Fruit fly (Drosophila melanogaster): Measurements from ENCODE around the gene Ugt36F1.

The Ugt36F1 gene

DNA sequence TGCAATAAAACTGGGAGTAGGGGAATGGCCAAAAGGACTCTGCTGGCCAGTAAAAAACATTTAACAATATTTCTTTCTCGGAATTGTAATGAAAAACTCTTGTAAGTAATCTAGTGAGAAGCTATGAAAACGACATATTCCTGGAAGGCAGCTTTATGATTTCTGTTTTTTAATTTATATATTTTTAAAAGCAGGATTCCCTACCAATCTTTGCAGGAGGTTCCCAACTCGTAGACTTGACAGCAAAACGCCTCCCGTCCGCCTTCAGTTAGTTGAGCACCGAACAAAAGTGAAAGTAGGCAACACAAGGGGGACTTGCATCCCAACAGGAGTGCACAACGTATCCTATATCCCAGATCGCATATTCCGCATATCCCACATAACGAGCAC lies 13.9 kb upstream of the Ugt36F1 start, which contains the start of gene CG43814:
TSS of gene CG43814 (minus strand) at position 101 of the 390 bp plus-strand sequence.
- TF ChIP-seq cic (GFP tag; optimal IDR thresholded peaks at IDR 0.05) (no peak), Crg-1 (GFP tag; optimal IDR thresholded peaks at IDR 0.05) (no peak), CG11617 (GFP tag; optimal IDR thresholded peaks at IDR 0.05) (no peak), Mnt (GFP tag; optimal IDR thresholded peaks at IDR 0.05) (no peak), CG7045 (GFP tag; optimal IDR thresholded peaks at IDR 0.05) (no peak), toe (GFP tag; optimal IDR thresholded peaks at IDR 0.05) (no peak), pad (GFP tag; optimal IDR thresholded peaks at IDR 0.05) (no peak), bab1 (GFP tag; optimal IDR thresholded peaks at IDR 0.05) (no peak), CG14711 (tag; optimal IDR thresholded peaks at IDR 0.05) (no peak), ovo (GFP tag; optimal IDR thresholded peaks at IDR 0.05) (no peak), CG5204 (GFP tag; optimal IDR thresholded peaks at IDR 0.05) (no peak), CG7101 (tag; optimal IDR thresholded peaks at IDR 0.05) (no peak), CG1620 (GFP tag; optimal IDR thresholded peaks at IDR 0.05) (no peak), tj (GFP tag; optimal IDR thresholded peaks at IDR 0.05) (no peak), cnc (optimal IDR thresholded peaks at IDR 0.05) (no peak), Hr96 (GFP tag; optimal IDR thresholded peaks at IDR 0.05) (no peak), CG12768 (GFP tag; optimal IDR thresholded peaks at IDR 0.05) (no peak)

DNA sequence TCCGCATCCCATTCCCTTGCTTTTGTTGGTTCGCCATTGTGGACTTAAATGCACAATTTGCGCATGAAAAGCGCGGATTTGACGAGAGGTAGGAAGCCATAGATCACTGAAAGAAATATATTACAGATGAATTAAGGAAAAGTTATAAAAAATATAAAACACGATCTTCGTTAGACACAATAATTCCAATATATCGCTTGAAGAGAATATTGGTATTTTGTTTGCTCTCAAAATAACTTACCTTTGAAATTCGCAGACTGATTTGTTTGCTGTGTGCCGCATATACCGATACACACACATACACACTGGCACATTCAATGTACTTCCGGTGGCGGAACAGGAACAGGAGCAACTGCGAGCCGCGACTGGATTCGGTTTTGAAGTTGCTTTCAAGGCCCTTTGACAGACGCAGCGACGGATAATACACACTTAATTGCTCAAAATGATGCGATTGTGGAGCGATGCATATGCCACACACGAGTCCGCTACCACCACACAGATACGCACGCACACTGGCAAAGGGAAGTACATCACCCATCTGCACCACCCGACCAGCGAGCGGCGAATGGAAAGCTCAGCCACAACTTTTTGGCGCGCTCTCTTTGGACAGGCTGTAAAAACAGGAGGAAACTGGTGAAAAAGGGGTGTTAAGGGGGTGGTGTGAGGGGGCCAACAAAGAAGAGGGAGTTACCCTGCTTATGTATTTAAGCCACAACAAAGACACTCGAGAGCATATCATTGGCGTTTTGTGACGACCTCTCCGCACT lies 13.3 kb upstream of the Ugt36F1 start:
- TF ChIP-seq Clk (GFP tag; optimal IDR thresholded peaks at IDR 0.05), result no peak
- no peak for TF ChIP-seq toe (GFP tag; optimal IDR thresholded peaks at IDR 0.05)
- no peak for TF ChIP-seq kay (GFP tag; ENCODE audit: borderline replicate concordance)
- no peak for TF ChIP-seq CG7101 (tag; optimal IDR thresholded peaks at IDR 0.05)
- no peak for TF ChIP-seq pad (GFP tag; optimal IDR thresholded peaks at IDR 0.05)
- no peak for TF ChIP-seq cnc (optimal IDR thresholded peaks at IDR 0.05)
- no peak for TF ChIP-seq CG5204 (GFP tag; optimal IDR thresholded peaks at IDR 0.05)
- TF ChIP-seq CG33017 (tag; optimal IDR thresholded peaks at IDR 0.05), result no peak
- TF ChIP-seq CG1620 (GFP tag; optimal IDR thresholded peaks at IDR 0.05), result no peak
- no peak for TF ChIP-seq CG14711 (tag; optimal IDR thresholded peaks at IDR 0.05)
- TF ChIP-seq CG11617 (GFP tag; optimal IDR thresholded peaks at IDR 0.05), result no peak
- TF ChIP-seq ovo (GFP tag; optimal IDR thresholded peaks at IDR 0.05), result no peak
- no peak for TF ChIP-seq Hr96 (GFP tag; optimal IDR thresholded peaks at IDR 0.05)
- TF ChIP-seq Crg-1 (GFP tag; optimal IDR thresholded peaks at IDR 0.05), result no peak
- TF ChIP-seq CG7045 (GFP tag; optimal IDR thresholded peaks at IDR 0.05), result no peak
- TF ChIP-seq Mnt (GFP tag; optimal IDR thresholded peaks at IDR 0.05), result no peak
- TF ChIP-seq CG12768 (GFP tag; optimal IDR thresholded peaks at IDR 0.05), result no peak
- no peak for TF ChIP-seq cic (GFP tag; optimal IDR thresholded peaks at IDR 0.05)
- no peak for TF ChIP-seq bab1 (GFP tag; optimal IDR thresholded peaks at IDR 0.05)
- TF ChIP-seq tj (GFP tag; optimal IDR thresholded peaks at IDR 0.05), result no peak

DNA sequence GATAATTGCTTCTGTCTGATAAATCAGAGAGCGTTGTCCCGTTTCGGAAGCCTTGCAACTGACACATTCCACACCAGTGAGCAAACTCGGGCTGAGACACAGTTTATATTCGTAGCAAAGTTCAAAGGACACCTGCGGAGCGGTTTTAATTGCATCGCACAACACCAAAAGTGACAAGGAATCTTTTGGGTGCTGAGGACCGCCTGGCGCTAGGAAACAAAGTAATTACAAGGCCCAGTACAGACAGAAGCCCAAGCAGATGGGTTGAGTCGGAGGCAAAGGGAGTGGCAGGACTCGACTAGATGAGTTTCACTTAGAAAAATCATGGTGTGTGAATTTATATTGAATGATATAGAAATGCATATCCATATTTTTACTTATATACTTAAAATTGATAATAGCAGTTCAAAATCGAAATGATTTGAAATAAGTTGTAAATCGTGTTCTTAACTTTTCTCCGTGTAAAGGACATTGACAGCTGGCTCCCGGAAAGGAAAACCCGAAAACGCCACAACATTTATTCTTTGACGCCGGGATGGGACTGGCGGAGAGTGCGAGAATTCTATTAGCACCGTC lies 10.3 kb upstream of the Ugt36F1 start:
- TF ChIP-seq CG5204 (GFP tag; optimal IDR thresholded peaks at IDR 0.05) (no peak), bab1 (GFP tag; optimal IDR thresholded peaks at IDR 0.05) (no peak), cic (GFP tag; optimal IDR thresholded peaks at IDR 0.05) (no peak), cnc (optimal IDR thresholded peaks at IDR 0.05) (no peak)

DNA sequence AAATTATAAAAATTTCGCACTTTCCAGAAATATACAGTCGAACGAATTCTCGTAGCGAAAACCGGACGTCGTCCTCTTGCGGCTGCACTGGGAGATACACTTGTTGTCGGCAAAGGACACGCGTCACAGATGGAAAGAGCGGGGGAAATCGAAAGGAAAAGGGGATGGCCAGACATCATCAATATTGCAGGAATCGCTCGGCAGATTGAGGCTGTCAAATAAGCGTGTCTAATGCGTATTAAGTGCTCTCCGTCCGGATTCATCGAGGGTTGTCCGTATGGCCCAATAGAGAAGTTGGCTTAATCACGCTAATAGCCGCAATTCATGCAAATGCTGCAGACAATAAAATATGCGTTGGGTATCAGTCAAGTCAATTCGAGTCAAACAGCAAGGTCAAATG lies 9.7 kb upstream of the Ugt36F1 start:
- TF ChIP-seq CG11617 (GFP tag; optimal IDR thresholded peaks at IDR 0.05) (no peak), tj (GFP tag; optimal IDR thresholded peaks at IDR 0.05) (no peak), Clk (GFP tag; optimal IDR thresholded peaks at IDR 0.05) (no peak), ovo (GFP tag; optimal IDR thresholded peaks at IDR 0.05) (no peak), toe (GFP tag; optimal IDR thresholded peaks at IDR 0.05) (no peak), Crg-1 (GFP tag; optimal IDR thresholded peaks at IDR 0.05) (no peak), bab1 (GFP tag; optimal IDR thresholded peaks at IDR 0.05) (no peak), CG5204 (GFP tag; optimal IDR thresholded peaks at IDR 0.05) (no peak)

DNA sequence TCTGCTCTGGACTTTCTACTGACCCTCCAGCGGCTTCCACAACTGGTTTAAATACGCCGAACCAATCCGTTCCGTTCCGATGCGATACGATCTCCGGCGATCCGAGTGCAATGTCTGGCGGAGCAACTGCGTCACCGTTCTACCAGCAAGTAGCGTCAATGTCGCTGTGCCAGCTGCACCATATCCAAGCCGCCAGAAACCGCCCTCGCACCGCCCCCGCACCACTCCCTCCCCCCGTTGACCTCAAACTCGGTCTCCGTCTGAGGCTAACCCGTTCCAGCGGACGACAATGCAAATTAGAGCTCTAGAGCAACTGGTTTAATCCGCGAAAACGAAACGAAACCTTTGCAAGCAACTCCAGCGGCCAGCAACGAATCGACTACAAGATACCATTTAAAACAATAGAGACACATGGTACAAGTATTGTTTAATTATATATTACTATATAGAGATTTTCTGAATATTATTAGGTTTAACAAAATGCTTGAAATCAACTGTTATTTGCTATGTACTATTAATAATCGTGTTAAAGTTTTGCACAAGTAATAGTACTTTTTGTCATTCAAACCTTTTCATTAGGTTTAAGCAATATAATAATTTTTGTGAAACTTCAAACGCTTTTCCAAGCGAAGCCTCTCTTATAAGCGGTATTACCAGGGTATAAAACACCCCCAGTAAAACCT lies 8.0 kb upstream of the Ugt36F1 start, which contains the start of the genes CG10570 and CG42502:
TSS of gene CG10570 (minus strand) at position 293 of the 683 bp plus-strand sequence.
TSS of gene CG42502 (minus strand) at position 293 of the 683 bp plus-strand sequence.
- no peak for TF ChIP-seq cnc (optimal IDR thresholded peaks at IDR 0.05)
- no peak for TF ChIP-seq Clk (GFP tag; optimal IDR thresholded peaks at IDR 0.05)
- TF ChIP-seq pad (GFP tag; optimal IDR thresholded peaks at IDR 0.05), result no peak
- TF ChIP-seq CG7101 (tag; optimal IDR thresholded peaks at IDR 0.05), result no peak
- TF ChIP-seq Mnt (GFP tag; optimal IDR thresholded peaks at IDR 0.05), result no peak
- no peak for TF ChIP-seq bab1 (GFP tag; optimal IDR thresholded peaks at IDR 0.05)

DNA sequence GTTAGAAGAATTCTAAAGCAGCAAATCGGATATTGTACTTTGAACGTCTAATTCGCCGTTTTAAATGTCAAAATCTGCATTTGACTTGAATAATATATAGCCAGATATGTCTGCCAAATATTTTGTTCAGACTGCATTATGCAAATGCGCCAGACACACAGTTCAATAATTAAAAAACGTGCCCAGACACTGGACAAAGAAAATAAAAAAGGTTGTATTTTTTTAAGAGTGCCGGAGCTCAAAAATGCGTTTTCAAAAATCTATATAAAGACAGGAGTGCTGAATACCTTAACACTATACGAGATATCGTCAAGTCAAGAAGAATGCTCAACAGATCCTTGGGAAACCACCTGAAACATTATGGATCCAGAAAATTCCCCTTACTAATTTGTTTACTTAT lies 6.8 kb upstream of the Ugt36F1 start, which contains the start of the genes CG17325 and CG42305:
TSS of gene CG17325 (plus strand) at position 301 of the 400 bp plus-strand sequence.
TSS of gene CG42305 (plus strand) at position 301 of the 400 bp plus-strand sequence.
- no peak for TF ChIP-seq pad (GFP tag; optimal IDR thresholded peaks at IDR 0.05)
- no peak for TF ChIP-seq cic (GFP tag; optimal IDR thresholded peaks at IDR 0.05)
- no peak for TF ChIP-seq Crg-1 (GFP tag; optimal IDR thresholded peaks at IDR 0.05)
- TF ChIP-seq CG5204 (GFP tag; optimal IDR thresholded peaks at IDR 0.05), result no peak
- no peak for TF ChIP-seq tj (GFP tag; optimal IDR thresholded peaks at IDR 0.05)
- no peak for TF ChIP-seq CG33017 (tag; optimal IDR thresholded peaks at IDR 0.05)
- no peak for TF ChIP-seq CG11617 (GFP tag; optimal IDR thresholded peaks at IDR 0.05)
